Worm (Caenorhabditis elegans): ENCODE results near the gene txdc-12.1.

Gene txdc-12.1

DNA sequence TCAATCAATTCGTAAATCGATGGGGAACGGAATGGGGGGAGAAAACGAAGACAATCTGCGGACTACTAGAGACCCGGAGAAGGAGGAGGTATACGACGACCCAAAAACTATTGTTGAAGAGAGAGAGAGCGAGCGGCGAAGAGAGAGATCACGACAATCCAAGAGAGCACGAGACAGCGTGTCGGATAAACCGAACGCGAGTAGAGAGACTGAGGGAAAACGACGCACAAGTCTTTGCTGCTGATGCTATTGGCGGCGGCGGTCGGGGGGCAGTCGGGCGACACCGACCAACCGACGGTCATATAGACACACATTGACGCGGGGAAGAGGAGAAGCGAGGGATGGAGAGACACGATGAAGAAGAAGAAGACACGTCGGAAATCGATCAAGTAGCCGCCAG lies 17.7 kb upstream of the txdc-12.1 start (continued):
- TF ChIP-seq elt-1 (tag; optimal IDR thresholded peaks at IDR 0.05) = no peak

DNA sequence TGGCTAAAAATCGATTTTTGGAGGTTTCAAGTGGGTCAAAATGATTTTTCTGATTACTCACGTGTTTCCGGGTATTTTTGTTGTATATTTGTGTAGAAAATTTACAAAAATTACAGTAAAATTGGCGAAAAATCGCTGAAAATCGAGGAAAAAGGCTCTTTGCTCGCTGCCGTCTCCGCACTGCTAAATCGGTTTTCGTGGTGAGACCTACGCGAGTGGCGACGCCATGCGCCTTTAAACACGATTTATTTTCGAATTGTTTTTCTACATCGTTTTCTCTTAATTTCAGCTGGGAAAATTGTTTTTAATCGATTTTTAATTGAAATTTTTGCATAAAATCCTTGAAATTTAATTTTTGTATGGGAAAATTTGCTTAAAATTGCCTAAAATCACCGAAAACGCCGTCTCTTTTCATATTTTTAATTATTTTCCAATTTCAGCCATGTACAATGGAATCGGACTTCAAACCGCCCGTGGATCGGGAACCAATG lies 15.2 kb upstream of the txdc-12.1 start, which contains the start of the genes pqn-87 and rsr-2:
Gene pqn-87, minus strand, starts transcription at position 171 of the 491 bp plus-strand sequence.
Gene rsr-2, plus strand, starts transcription at position 441 of the 491 bp plus-strand sequence.
- no peak for TF ChIP-seq elt-1 (tag; optimal IDR thresholded peaks at IDR 0.05)
- no peak for TF ChIP-seq ceh-9 (tag; optimal IDR thresholded peaks at IDR 0.05)
- peak; percentile 71 for TF ChIP-seq lin-39 (tag; optimal IDR thresholded peaks at IDR 0.05)
- no peak for TF ChIP-seq snpc-4 (tag; optimal IDR thresholded peaks at IDR 0.05)
- TF ChIP-seq nfya-1 (tag; optimal IDR thresholded peaks at IDR 0.05; ENCODE audit: insufficient read depth) = peak; percentile 62
- peak; percentile 4 for TF ChIP-seq egl-5 (tag; optimal IDR thresholded peaks at IDR 0.05)
- TF ChIP-seq nhr-237 (tag; optimal IDR thresholded peaks at IDR 0.05) = no peak
- no peak for TF ChIP-seq ceh-82 (tag; optimal IDR thresholded peaks at IDR 0.05)
- TF ChIP-seq pha-4 (tag; optimal IDR thresholded peaks at IDR 0.05) = peak; percentile 48
- TF ChIP-seq ceh-28 (tag; optimal IDR thresholded peaks at IDR 0.05) = peak; percentile 27
- TF ChIP-seq hmg-11 (tag; optimal IDR thresholded peaks at IDR 0.05) = peak; percentile 63
- TF ChIP-seq lin-15B (tag; optimal IDR thresholded peaks at IDR 0.05) = peak; percentile 55
- TF ChIP-seq eor-1 (tag; optimal IDR thresholded peaks at IDR 0.05) = no peak

- no peak for TF ChIP-seq pqm-1 (tag; optimal IDR thresholded peaks at IDR 0.05)
- no peak for TF ChIP-seq nhr-28 (tag; optimal IDR thresholded peaks at IDR 0.05)
- TF ChIP-seq unc-62 (GFP tag; optimal IDR thresholded peaks at IDR 0.05) = no peak
- no peak for TF ChIP-seq nhr-237 (tag; optimal IDR thresholded peaks at IDR 0.05)
- no peak for TF ChIP-seq fkh-2 (tag; optimal IDR thresholded peaks at IDR 0.05)
- TF ChIP-seq fos-1 (tag; optimal IDR thresholded peaks at IDR 0.05) = no peak
- no peak for TF ChIP-seq snpc-4 (tag; optimal IDR thresholded peaks at IDR 0.05)
- no peak for TF ChIP-seq ceh-9 (tag; optimal IDR thresholded peaks at IDR 0.05)
Measured at ce11 chrII:12226192-12226591, 14.0 kb upstream of the txdc-12.1 start.

DNA sequence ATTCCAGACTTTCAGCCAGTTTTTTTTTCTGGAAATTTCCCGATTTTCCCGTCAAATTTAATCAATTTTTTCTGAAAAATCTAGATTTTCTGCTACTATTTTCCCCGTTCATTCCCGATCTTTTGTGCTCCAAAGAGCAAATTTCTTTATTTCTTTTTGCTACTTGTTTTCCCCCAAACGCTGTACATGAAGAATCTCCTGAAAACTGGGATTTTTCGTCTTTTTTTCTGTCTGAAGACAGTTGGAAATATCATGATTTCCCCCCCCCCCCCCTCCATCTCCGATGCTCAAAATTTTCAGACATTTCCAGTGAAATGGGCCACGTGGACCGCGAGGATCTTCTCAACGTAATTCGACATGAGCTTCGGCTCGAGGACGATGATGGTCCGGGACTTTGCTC lies 12.2 kb upstream of the txdc-12.1 start, which contains the start of gene sinh-1:
Gene sinh-1, plus strand, starts transcription at position 301 of the 400 bp plus-strand sequence.
- no peak for TF ChIP-seq nfya-1 (tag; optimal IDR thresholded peaks at IDR 0.05; ENCODE audit: insufficient read depth)
- TF ChIP-seq pha-4 (tag; optimal IDR thresholded peaks at IDR 0.05) = no peak
- TF ChIP-seq hmg-11 (tag; optimal IDR thresholded peaks at IDR 0.05) = no peak
- TF ChIP-seq nhr-67 (tag; optimal IDR thresholded peaks at IDR 0.05) = no peak
- TF ChIP-seq tbx-2 (tag; optimal IDR thresholded peaks at IDR 0.05) = no peak

DNA sequence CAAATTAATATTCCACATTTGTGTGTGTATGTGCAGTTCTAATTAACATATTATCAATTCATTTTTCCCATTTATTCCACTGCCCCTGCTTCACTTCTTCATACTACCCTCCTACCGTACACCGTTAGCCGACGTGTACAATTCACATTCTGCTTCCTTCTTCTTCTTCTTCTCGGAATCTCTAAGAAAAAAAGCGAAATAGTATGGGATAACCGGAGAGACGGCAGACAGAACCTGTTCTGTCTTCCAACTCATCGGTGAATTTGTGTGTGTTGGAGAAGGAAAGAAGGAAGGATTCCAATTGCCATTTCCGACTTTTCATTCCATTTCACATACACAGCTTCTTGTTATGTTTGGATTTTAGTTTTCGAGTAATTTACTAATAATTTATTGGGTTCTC lies 2.6 kb upstream of the txdc-12.1 start:
- TF ChIP-seq elt-2 (tag; optimal IDR thresholded peaks at IDR 0.05) (no peak), nhr-23 (tag; optimal IDR thresholded peaks at IDR 0.05) (peak; percentile 78), zag-1 (tag; optimal IDR thresholded peaks at IDR 0.05) (no peak), daf-12 (tag; optimal IDR thresholded peaks at IDR 0.05) (no peak), nfya-1 (tag; optimal IDR thresholded peaks at IDR 0.05; ENCODE audit: insufficient read depth) (peak; percentile 49), nhr-11 (tag; optimal IDR thresholded peaks at IDR 0.05) (no peak), sea-2 (GFP tag; optimal IDR thresholded peaks at IDR 0.05) (no peak), nhr-43 (tag; optimal IDR thresholded peaks at IDR 0.05; ENCODE audit: poor library complexity, severe bottlenecking) (no peak), fkh-10 (GFP tag; optimal IDR thresholded peaks at IDR 0.05) (no peak), R02D3.7 (tag; optimal IDR thresholded peaks at IDR 0.05) (no peak), egl-27 (tag; optimal IDR thresholded peaks at IDR 0.05) (no peak), nhr-67 (tag; optimal IDR thresholded peaks at IDR 0.05) (no peak), ceh-16 (tag; optimal IDR thresholded peaks at IDR 0.05) (no peak), hmg-11 (tag; optimal IDR thresholded peaks at IDR 0.05) (peak; percentile 22), fos-1 (tag; optimal IDR thresholded peaks at IDR 0.05) (no peak), elt-3 (tag; optimal IDR thresholded peaks at IDR 0.05) (peak in 1 of 3 experiments; percentile 13), nhr-25 (tag; optimal IDR thresholded peaks at IDR 0.05) (peak; percentile 67), fkh-2 (tag; optimal IDR thresholded peaks at IDR 0.05) (no peak), ztf-11 (tag; optimal IDR thresholded peaks at IDR 0.05) (no peak), elt-1 (tag; optimal IDR thresholded peaks at IDR 0.05) (no peak), nhr-12 (tag; optimal IDR thresholded peaks at IDR 0.05) (no peak), lin-15B (tag; optimal IDR thresholded peaks at IDR 0.05) (peak; percentile 38), jun-1 (tag; optimal IDR thresholded peaks at IDR 0.05) (no peak), nhr-237 (tag; optimal IDR thresholded peaks at IDR 0.05) (no peak), pha-4 (tag; optimal IDR thresholded peaks at IDR 0.05) (no peak), mdl-1 (tag; optimal IDR thresholded peaks at IDR 0.05) (no peak), ztf-4 (tag; optimal IDR thresholded peaks at IDR 0.05) (no peak), skn-1 (tag; optimal IDR thresholded peaks at IDR 0.05) (no peak)

All from whole organism, L3 larva.